Fruit fly (Drosophila melanogaster) whole organism, adult: ENCODE measurements around the gene CG32295.

Experiments
- CG12768 ChIP-seq: fragments of 200-800 bp; sonication (Bioruptor generic); optimal IDR thresholded peaks from 2 replicates; lab custom pipeline; 2017; ENCODE audit warnings: missing biosample characterization, missing genetic modification characterization, mild to moderate bottlenecking, moderate library complexity, missing genetic modification reagents
- Clk ChIP-seq: fragments of 200-800 bp; sonication (Bioruptor generic); optimal IDR thresholded peaks from 2 replicates; lab custom pipeline; 2017; ENCODE audit warnings: missing biosample characterization, missing genetic modification characterization

DNA sequence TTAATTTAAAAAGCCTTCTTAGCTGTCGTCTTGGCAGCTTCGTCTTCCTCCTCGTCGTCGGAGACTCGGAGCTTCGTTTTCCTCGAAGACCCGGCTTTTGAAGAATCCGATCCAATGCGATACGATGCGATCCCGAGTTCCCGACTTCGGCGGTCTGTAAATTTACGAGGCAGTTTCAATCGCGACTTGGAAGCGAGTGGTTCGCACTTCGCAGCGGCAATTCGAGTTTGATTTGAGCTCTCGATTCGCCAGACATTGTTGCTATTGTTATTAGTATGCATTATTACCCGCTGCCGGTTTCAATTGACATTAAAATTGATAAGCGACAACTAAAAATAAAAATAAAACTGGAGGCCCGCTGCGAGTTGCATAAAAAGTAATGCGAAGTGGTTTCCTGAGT lies 38.1 kb downstream of the CG32295 start, which contains the start of gene CG1146:
- TF ChIP-seq Clk (GFP tag; lab: Kevin White, UChicago) (no peak), CG12768 (GFP tag; lab: Kevin White, UChicago) (peak; percentile 7)
